Fruit fly (Drosophila melanogaster) whole organism, prepupa: ENCODE measurements around the gene VhaAC45RP.

ENCODE experiments used
- Blimp-1 ChIP-seq: fragments of 200-800 bp; sonication (Bioruptor generic); optimal IDR thresholded peaks from 3 replicates; lab custom pipeline; 2017; ENCODE audit warnings: missing biosample characterization, missing genetic modification characterization, mild to moderate bottlenecking, moderate library complexity, missing genetic modification reagents
- CG10631 ChIP-seq: fragments of 200-800 bp; sonication (Bioruptor generic); optimal IDR thresholded peaks from 2 replicates; lab custom pipeline; 2016; ENCODE audit warnings: missing biosample characterization, missing genetic modification characterization
- CG11294 ChIP-seq: fragments of 200-800 bp; sonication (Bioruptor generic); IDR thresholded peaks from 2 replicates; pipeline ENCODE4 v1.3.6; 2022; ENCODE audit warnings: missing biosample characterization, missing genetic modification characterization
- CG11762 ChIP-seq: fragments of 200-800 bp; sonication (Bioruptor generic); optimal IDR thresholded peaks from 3 replicates; lab custom pipeline; 2016; ENCODE audit warnings: missing biosample characterization, missing genetic modification characterization; ENCODE audit not compliant: insufficient read depth
- CG11902 ChIP-seq: fragments of 200-800 bp; sonication (Bioruptor generic); optimal IDR thresholded peaks from 3 replicates; lab custom pipeline; 2016; ENCODE audit warnings: missing biosample characterization, missing genetic modification characterization
- CG15336 ChIP-seq: fragments of 200-800 bp; sonication (Bioruptor generic); IDR thresholded peaks from 2 replicates; pipeline ENCODE4 v1.3.6; 2022; ENCODE audit warnings: missing biosample characterization, missing genetic modification characterization
- CG32006 ChIP-seq: fragments of 200-800 bp; sonication (Bioruptor generic); optimal IDR thresholded peaks from 3 replicates; lab custom pipeline; 2017; ENCODE audit warnings: missing biosample characterization, mild to moderate bottlenecking, missing genetic modification characterization
- CG6163 ChIP-seq: fragments of 200-800 bp; sonication (Bioruptor generic); IDR thresholded peaks from 3 replicates; pipeline ENCODE4 v1.3.6; 2022; ENCODE audit warnings: missing biosample characterization, missing genetic modification characterization
- CG6276 ChIP-seq: fragments of 200-800 bp; sonication (Bioruptor generic); optimal IDR thresholded peaks from 2 replicates; lab custom pipeline; 2017; ENCODE audit warnings: missing biosample characterization, mild to moderate bottlenecking, missing genetic modification characterization
- CG6792 ChIP-seq: fragments of 200-800 bp; sonication (Bioruptor generic); optimal IDR thresholded peaks from 3 replicates; lab custom pipeline; 2016; ENCODE audit warnings: missing biosample characterization, missing genetic modification characterization
- CG6808 ChIP-seq: fragments of 200-800 bp; sonication (Bioruptor generic); optimal IDR thresholded peaks from 3 replicates; lab custom pipeline; 2017; ENCODE audit warnings: missing biosample characterization, missing genetic modification characterization, mild to moderate bottlenecking, moderate library complexity, missing genetic modification reagents
- CG7368 ChIP-seq: fragments of 200-800 bp; sonication (Bioruptor generic); optimal IDR thresholded peaks from 3 replicates; lab custom pipeline; 2016; ENCODE audit warnings: missing biosample characterization, missing genetic modification characterization
- CG8119 ChIP-seq: fragments of 200-800 bp; sonication (Bioruptor generic); IDR thresholded peaks from 3 replicates; pipeline ENCODE4 v1.3.6; 2022; ENCODE audit warnings: missing biosample characterization, missing genetic modification characterization
- CG8319 ChIP-seq: fragments of 200-800 bp; sonication (Bioruptor generic); optimal IDR thresholded peaks from 3 replicates; lab custom pipeline; 2016; ENCODE audit warnings: missing biosample characterization, missing genetic modification characterization
- CG8632 ChIP-seq: fragments of 200-800 bp; sonication (Bioruptor generic); optimal IDR thresholded peaks from 3 replicates; lab custom pipeline; 2016; ENCODE audit warnings: missing biosample characterization, missing genetic modification characterization
- Eip75B ChIP-seq: fragments of 200-800 bp; sonication (Bioruptor generic); optimal IDR thresholded peaks from 3 replicates; lab custom pipeline; 2016; ENCODE audit warnings: missing biosample characterization, missing genetic modification characterization
- Eip78C ChIP-seq: fragments of 200-800 bp; sonication (Bioruptor generic); peaks from one replicate; lab custom pipeline; 2016; ENCODE audit warnings: missing biosample characterization, missing genetic modification characterization
- Ets96B ChIP-seq: fragments of 200-800 bp; optimal IDR thresholded peaks from 2 replicates; lab custom pipeline; 2019; ENCODE audit warnings: missing biosample characterization, mild to moderate bottlenecking, missing genetic modification characterization, moderate library complexity
- Gug ChIP-seq: fragments of 200-800 bp; sonication (Bioruptor generic); IDR thresholded peaks from 2 replicates; pipeline ENCODE4 v1.3.6; 2022; ENCODE audit warnings: missing biosample characterization, missing genetic modification characterization
- Hr38 ChIP-seq: sonication (Bioruptor generic); optimal IDR thresholded peaks from 2 replicates; lab custom pipeline; 2016; ENCODE audit warnings: missing biosample characterization, missing genetic modification characterization
- Hr39 ChIP-seq: fragments of 200-800 bp; sonication (Bioruptor generic); optimal IDR thresholded peaks from 2 replicates; lab custom pipeline; 2016; ENCODE audit warnings: missing biosample characterization, missing genetic modification characterization
- Lpt ChIP-seq: fragments of 200-800 bp; sonication (Bioruptor generic); optimal IDR thresholded peaks from 3 replicates; lab custom pipeline; 2016; ENCODE audit warnings: missing biosample characterization, missing genetic modification characterization
- Met ChIP-seq: fragments of 200-800 bp; sonication (Bioruptor generic); optimal IDR thresholded peaks from 3 replicates; lab custom pipeline; 2016; ENCODE audit warnings: missing biosample characterization, missing genetic modification characterization
- OdsH ChIP-seq: fragments of 200-800 bp; sonication (Bioruptor generic); optimal IDR thresholded peaks from 3 replicates; lab custom pipeline; 2016; ENCODE audit warnings: missing biosample characterization, missing genetic modification characterization
- Smox ChIP-seq: fragments of 200-800 bp; sonication (Bioruptor generic); optimal IDR thresholded peaks from 3 replicates; lab custom pipeline; 2016; ENCODE audit warnings: missing biosample characterization, missing genetic modification characterization
- Sox102F ChIP-seq: fragments of 200-800 bp; sonication (Bioruptor generic); optimal IDR thresholded peaks from 2 replicates; lab custom pipeline; 2016; ENCODE audit warnings: missing biosample characterization, mild to moderate bottlenecking, missing genetic modification characterization
- Sox14 ChIP-seq: fragments of 200-800 bp; sonication (Bioruptor generic); optimal IDR thresholded peaks from 3 replicates; lab custom pipeline; 2016; ENCODE audit warnings: missing biosample characterization, missing genetic modification characterization
- Sox15 ChIP-seq: fragments of 200-800 bp; sonication (Bioruptor generic); optimal IDR thresholded peaks from 3 replicates; lab custom pipeline; 2016; ENCODE audit warnings: missing biosample characterization, missing genetic modification characterization
- achi ChIP-seq: fragments of 200-800 bp; sonication (Bioruptor generic); optimal IDR thresholded peaks from 3 replicates; lab custom pipeline; 2016; ENCODE audit warnings: missing biosample characterization, missing genetic modification characterization
- cyc ChIP-seq: fragments of 200-800 bp; sonication (Bioruptor generic); optimal IDR thresholded peaks from 3 replicates; lab custom pipeline; 2016; ENCODE audit warnings: missing biosample characterization, missing genetic modification characterization
- esn ChIP-seq: fragments of 200-800 bp; sonication (Bioruptor generic); optimal IDR thresholded peaks from 2 replicates; lab custom pipeline; 2016; ENCODE audit warnings: missing biosample characterization, mild to moderate bottlenecking, missing genetic modification characterization, moderate library complexity
- fd85E ChIP-seq: fragments of 200-800 bp; sonication (Bioruptor generic); optimal IDR thresholded peaks from 3 replicates; lab custom pipeline; 2016; ENCODE audit warnings: missing biosample characterization, missing genetic modification characterization
- fkh ChIP-seq: fragments of 200-800 bp; sonication (Bioruptor generic); optimal IDR thresholded peaks from 3 replicates; lab custom pipeline; 2017; ENCODE audit warnings: missing biosample characterization, mild to moderate bottlenecking, missing genetic modification characterization, moderate library complexity
- net ChIP-seq: fragments of 200-800 bp; sonication (Bioruptor generic); optimal IDR thresholded peaks from 3 replicates; lab custom pipeline; 2016; ENCODE audit warnings: missing biosample characterization, missing genetic modification characterization
- pdm3 ChIP-seq: fragments of 200-800 bp; sonication (Bioruptor generic); optimal IDR thresholded peaks from 3 replicates; lab custom pipeline; 2016; ENCODE audit warnings: missing biosample characterization, missing genetic modification characterization
- ss ChIP-seq, 2 experiments: fragments of 200-800 bp; sonication (Bioruptor generic); optimal IDR thresholded peaks; 2 replicates in 1 of 2; 3 replicates in 1 of 2; lab custom pipeline; 2017 to 2018; ENCODE audit warnings: mild to moderate bottlenecking in 2 of 2, missing biosample characterization in 2 of 2, missing genetic modification characterization in 2 of 2, moderate library complexity in 1 of 2
- svp ChIP-seq: fragments of 200-800 bp; sonication (Bioruptor generic); peaks from one replicate; lab custom pipeline; 2016; ENCODE audit warnings: missing biosample characterization, missing genetic modification characterization
- topi ChIP-seq: fragments of 200-800 bp; sonication (Bioruptor generic); optimal IDR thresholded peaks from 3 replicates; lab custom pipeline; 2016; ENCODE audit warnings: missing biosample characterization, missing genetic modification characterization
- vri ChIP-seq: fragments of 200-800 bp; sonication (Bioruptor generic); optimal IDR thresholded peaks from 3 replicates; lab custom pipeline; 2016; ENCODE audit warnings: missing biosample characterization, mild to moderate bottlenecking, missing genetic modification characterization

Gene VhaAC45RP

dm6 chr3R:30189836-30190235 lies 23.6 kb upstream of the VhaAC45RP start (continued):
- peak; percentile 70 for TF ChIP-seq CG8632
- peak; percentile 53 for TF ChIP-seq CG8319 (GFP tag; lab: Kevin White, UChicago)
- TF ChIP-seq Met = peak; percentile 69
- peak; percentile 60 for TF ChIP-seq CG7368 (GFP tag; lab: Kevin White, UChicago)
- TF ChIP-seq CG11294 = 0 out of 2 replicates have a peak, but pooled peaks have one; percentile 37
- peak; percentile 63 for TF ChIP-seq CG11902 (GFP tag; lab: Kevin White, UChicago)
- peak; percentile 55 for TF ChIP-seq CG10631 (GFP tag; lab: Kevin White, UChicago)
- TF ChIP-seq CG6792 (GFP tag; lab: Kevin White, UChicago) = peak; percentile 77
- TF ChIP-seq Hr39 (GFP tag; lab: Kevin White, UChicago) = peak; percentile 74
- TF ChIP-seq ss (GFP tag; optimal IDR thresholded peaks at IDR 0.05; lab: Kevin White, UChicago) = peak; percentile 22 to 54
- peak; percentile 35; the same call in 1 of the 2 replicates for TF ChIP-seq CG15336
- peak; percentile 67 for TF ChIP-seq cyc (GFP tag; lab: Kevin White, UChicago)
- TF ChIP-seq CG8119 = peak; percentile 44; the same call in 2 of the 3 replicates
- peak; percentile 52 for TF ChIP-seq Sox102F
- peak; percentile 74 for TF ChIP-seq Eip75B (GFP tag; lab: Kevin White, UChicago)
- peak; percentile 52 for TF ChIP-seq Sox14 (GFP tag; lab: Kevin White, UChicago)
- no peak for TF ChIP-seq fkh (GFP tag; lab: Kevin White, UChicago)
- peak; percentile 60 for TF ChIP-seq Ets96B
- peak; percentile 45 for TF ChIP-seq CG32006 (GFP tag; lab: Kevin White, UChicago)
- TF ChIP-seq CG6163 (GFP tag; lab: Robert Waterston, UW) = peak; percentile 80
- TF ChIP-seq net (GFP tag; lab: Kevin White, UChicago) = peak; percentile 23
- TF ChIP-seq Smox (GFP tag; lab: Kevin White, UChicago) = peak; percentile 73
- peak; percentile 24 for TF ChIP-seq CG11762
- peak; percentile 84 for TF ChIP-seq svp (GFP tag; lab: Kevin White, UChicago)
- TF ChIP-seq esn (GFP tag; lab: Kevin White, UChicago) = peak; percentile 80
- TF ChIP-seq pdm3 (GFP tag; lab: Kevin White, UChicago) = peak; percentile 71
- TF ChIP-seq OdsH (GFP tag; lab: Kevin White, UChicago) = peak; percentile 76

- TF ChIP-seq Sox15 (GFP tag; lab: Kevin White, UChicago) = no peak
- TF ChIP-seq CG8319 (GFP tag; lab: Kevin White, UChicago) = no peak
- TF ChIP-seq vri (GFP tag; lab: Kevin White, UChicago) = no peak
- no peak for TF ChIP-seq CG6276
- TF ChIP-seq Eip75B (GFP tag; lab: Kevin White, UChicago) = no peak
- TF ChIP-seq CG8119 = no peak
- TF ChIP-seq Lpt (GFP tag; lab: Kevin White, UChicago) = no peak
- no peak for TF ChIP-seq pdm3 (GFP tag; lab: Kevin White, UChicago)
- no peak for TF ChIP-seq CG6808 (GFP tag; lab: Kevin White, UChicago)
- no peak for TF ChIP-seq CG8632
- TF ChIP-seq, all 60 proteins: peak for 0
Observed at dm6 chr3R:30189398-30189797, 23.2 kb upstream of the VhaAC45RP start.

DNA sequence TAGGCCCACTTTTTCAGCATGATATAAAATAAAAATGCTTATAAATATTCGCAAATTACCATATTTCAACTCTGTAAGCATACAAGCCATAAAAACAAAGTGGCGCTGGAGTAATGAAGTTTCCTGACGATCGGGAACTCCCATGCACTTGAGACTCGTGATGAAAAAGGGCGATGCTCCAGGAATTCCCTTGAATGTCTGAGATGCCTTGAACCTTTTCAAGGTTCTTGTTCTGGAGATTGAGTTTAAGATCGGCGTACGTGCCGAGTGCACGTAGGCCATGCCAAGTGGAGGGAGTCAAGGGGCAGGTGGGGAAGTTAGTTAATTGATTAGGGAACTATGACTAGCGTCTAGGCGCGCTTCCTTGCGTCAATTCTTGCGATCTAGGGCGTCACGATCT lies 17.7 kb upstream of the VhaAC45RP start:
- no peak for TF ChIP-seq CG11762
- no peak for TF ChIP-seq CG8319 (GFP tag; lab: Kevin White, UChicago)
- TF ChIP-seq Blimp-1 = no peak
- TF ChIP-seq Eip78C = peak; percentile 13

- TF ChIP-seq Ets96B (no peak), Sox14 (GFP tag; lab: Kevin White, UChicago) (no peak), CG6163 (GFP tag; lab: Robert Waterston, UW) (no peak), ss (GFP tag; optimal IDR thresholded peaks at IDR 0.05; lab: Kevin White, UChicago) (no peak), CG10631 (GFP tag; lab: Kevin White, UChicago) (no peak), fd85E (GFP tag; lab: Kevin White, UChicago) (no peak), Hr38 (GFP tag; lab: Kevin White, UChicago) (no peak), CG6808 (GFP tag; lab: Kevin White, UChicago) (peak; percentile 100), achi (no peak), Eip78C (peak; percentile 31), topi (no peak), Gug (GFP tag; lab: Robert Waterston, UW) (no peak), CG8319 (GFP tag; lab: Kevin White, UChicago) (no peak)
Observed at dm6 chr3R:30179934-30180333, 13.7 kb upstream of the VhaAC45RP start, which contains the start of gene Bet5. Gene Bet5 (plus strand): TSS chr3R:30180232.
